Fruit fly (Drosophila melanogaster) whole organism, wandering third instar larva: ENCODE data around the gene CG43249.

Experiments used
- GATAd ChIP-seq: sonication (Bioruptor generic); optimal IDR thresholded peaks from 2 replicates; lab custom pipeline; 2016; ENCODE audit warnings: missing biosample characterization, missing genetic modification characterization
- Hr83 ChIP-seq: fragments of 200-300 bp; sonication (Bioruptor generic); optimal IDR thresholded peaks from 2 replicates; lab custom pipeline; 2016; ENCODE audit warnings: missing biosample characterization, mild to moderate bottlenecking, missing genetic modification characterization, moderate library complexity; ENCODE audit not compliant: poor library complexity, severe bottlenecking
- ey ChIP-seq: fragments of 200-800 bp; sonication (Bioruptor generic); optimal IDR thresholded peaks from 2 replicates; lab custom pipeline; 2016; ENCODE audit warnings: missing biosample characterization, missing genetic modification characterization
- h ChIP-seq: fragments of 200-800 bp; sonication (Bioruptor generic); optimal IDR thresholded peaks from 3 replicates; lab custom pipeline; 2016; ENCODE audit warnings: missing biosample characterization, mild to moderate bottlenecking, missing genetic modification characterization
- psq ChIP-seq: fragments of 200-800 bp; sonication (Bioruptor generic); optimal IDR thresholded peaks from 3 replicates; lab custom pipeline; 2017; ENCODE audit warnings: missing biosample characterization, mild to moderate bottlenecking, missing genetic modification characterization, moderate library complexity
- sv ChIP-seq: fragments of 200-800 bp; sonication (Bioruptor generic); optimal IDR thresholded peaks from 3 replicates; lab custom pipeline; 2016; ENCODE audit warnings: missing biosample characterization, missing genetic modification characterization

DNA sequence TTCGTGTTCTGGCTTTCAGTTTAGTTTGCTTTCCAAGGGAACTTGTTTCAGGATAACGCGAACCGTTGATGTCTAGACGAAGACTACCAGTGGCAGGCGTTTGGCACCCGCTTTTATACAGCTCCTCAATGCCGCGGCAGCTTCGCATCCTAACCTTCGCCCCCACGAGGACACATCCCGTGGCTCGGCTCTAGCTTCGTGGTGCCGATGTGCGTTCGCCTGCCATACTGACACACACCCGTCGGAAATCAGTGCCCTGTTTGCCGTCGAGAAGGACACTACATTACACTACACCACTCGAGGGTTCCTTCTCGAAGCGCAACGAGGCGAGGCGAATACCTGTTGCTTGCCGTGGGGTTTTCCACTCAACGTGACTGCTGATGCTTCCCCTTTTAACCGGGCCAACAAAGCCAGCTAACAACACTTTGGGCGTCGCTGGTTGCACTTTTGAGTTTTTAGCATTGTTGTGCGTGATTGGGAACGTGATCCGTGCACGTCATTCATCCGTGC is 46.9 kb upstream of the CG43249 start, which contains the start of gene CG13054:
- TF ChIP-seq psq (GFP tag; lab: Kevin White, UChicago) (no peak), GATAd (GFP tag; lab: Kevin White, UChicago) (no peak), ey (GFP tag; lab: Kevin White, UChicago) (no peak), h (GFP tag; lab: Kevin White, UChicago) (no peak), sv (GFP tag; lab: Kevin White, UChicago) (no peak), Hr83 (GFP tag; lab: Kevin White, UChicago) (no peak)
